Worm (Caenorhabditis elegans) whole organism, young adult: Measurements from ENCODE around the gene arcp-1.

ENCODE experiments used
- B0035.1 ChIP-seq: sonication (generic microtip); optimal IDR thresholded peaks from 2 replicates; lab custom pipeline; 2016; ENCODE audit warnings: missing genetic modification characterization, mild to moderate bottlenecking, missing compliant biosample characterization, missing genotype, missing genetic modification reagents
- D2030.7 ChIP-seq: fragments of 200-800 bp; sonication (Bioruptor generic); IDR thresholded peaks from 2 replicates; pipeline ENCODE4 v1.3.6; 2022; ENCODE audit warnings: missing genetic modification reagents, missing genetic modification characterization, missing compliant biosample characterization
- F39B2.1 ChIP-seq: fragments of 200-800 bp; sonication (Bioruptor generic); IDR thresholded peaks from 2 replicates; pipeline ENCODE4 v1.3.6; 2022; ENCODE audit warnings: missing genetic modification reagents, missing genetic modification characterization, missing compliant biosample characterization
- Y67H2A.10 ChIP-seq: fragments of 200-800 bp; sonication (Bioruptor generic); conservative IDR thresholded peaks from 2 replicates; pipeline ENCODE4 v1.3.6; 2022; ENCODE audit warnings: missing genetic modification reagents, missing genetic modification characterization, missing compliant biosample characterization
- Y95B8A.8 ChIP-seq: fragments of 200-800 bp; sonication (Bioruptor generic); IDR thresholded peaks from 2 replicates; pipeline ENCODE4 v1.3.6; 2022; ENCODE audit warnings: missing genetic modification reagents, missing genetic modification characterization, missing compliant biosample characterization
- ZK185.1 ChIP-seq: sonication (generic microtip); optimal IDR thresholded peaks from 2 replicates; lab custom pipeline; 2016; ENCODE audit warnings: mild to moderate bottlenecking, missing genetic modification characterization, missing compliant biosample characterization; ENCODE audit not compliant: poor library complexity, severe bottlenecking
- ama-1 ChIP-seq, 3 experiments: fragments of 150-350 bp in 1 of 3; sonication (generic microtip) in 2 of 3; optimal IDR thresholded peaks; 2 replicates each; lab custom pipeline; 2014 to 2018; ENCODE audit warnings: missing biosample characterization in 2 of 3, missing genetic modification characterization in 2 of 3, missing genetic modification reagents in 2 of 3
- aptf-3 ChIP-seq: fragments of 200-800 bp; sonication (Bioruptor generic); IDR thresholded peaks from 2 replicates; pipeline ENCODE4 v1.3.6; 2022; ENCODE audit warnings: missing genetic modification characterization, missing compliant biosample characterization
- bed-1 ChIP-seq: fragments of 200-800 bp; sonication (Bioruptor generic); IDR thresholded peaks from 2 replicates; pipeline ENCODE4 v1.3.6; 2022; ENCODE audit warnings: missing genetic modification reagents, missing genetic modification characterization, missing compliant biosample characterization
- bed-2 ChIP-seq: fragments of 200-800 bp; sonication (Bioruptor generic); IDR thresholded peaks from 2 replicates; pipeline ENCODE4 v1.3.6; 2022; ENCODE audit warnings: missing genetic modification reagents, missing genetic modification characterization, missing compliant biosample characterization
- ceh-79 ChIP-seq: sonication (generic microtip); optimal IDR thresholded peaks from 2 replicates; lab custom pipeline; 2017; ENCODE audit warnings: mild to moderate bottlenecking, missing genetic modification characterization, missing compliant biosample characterization
- ceh-91 ChIP-seq: fragments of 200-800 bp; sonication (Bioruptor generic); IDR thresholded peaks from 2 replicates; pipeline ENCODE4 v1.3.6; 2022; ENCODE audit warnings: missing genetic modification reagents, missing genetic modification characterization, missing compliant biosample characterization
- dpl-1 ChIP-seq: fragments of 150-350 bp; optimal IDR thresholded peaks from 2 replicates; lab custom pipeline; 2014; ENCODE audit warnings: missing biosample characterization, missing genetic modification reagents, missing genetic modification characterization
- efl-1 ChIP-seq: fragments of 150-350 bp; optimal IDR thresholded peaks from 2 replicates; lab custom pipeline; 2014; ENCODE audit warnings: missing biosample characterization, missing genetic modification reagents, missing genetic modification characterization
- ekl-4 ChIP-seq: fragments of 200-800 bp; sonication (Bioruptor generic); IDR thresholded peaks from 2 replicates; pipeline ENCODE4 v1.3.6; 2022; ENCODE audit warnings: missing genetic modification reagents, missing genetic modification characterization, missing compliant biosample characterization
- ets-4 ChIP-seq: fragments of 200-800 bp; sonication (Bioruptor generic); optimal IDR thresholded peaks from 2 replicates; lab custom pipeline; 2018; ENCODE audit warnings: mild to moderate bottlenecking, missing genetic modification characterization, missing compliant biosample characterization
- him-1 ChIP-seq: sonication (generic microtip); optimal IDR thresholded peaks from 2 replicates; lab custom pipeline; 2016; ENCODE audit warnings: missing genotype, missing genetic modification reagents, missing genetic modification characterization, missing compliant biosample characterization
- lin-35 ChIP-seq, 3 experiments: fragments of 150-350 bp in 2 of 3; sonication (generic microtip) in 1 of 3; optimal IDR thresholded peaks; 2 replicates each; lab custom pipeline; 2014 to 2018; ENCODE audit warnings: missing biosample characterization in 3 of 3, missing genetic modification characterization in 3 of 3, missing genetic modification reagents in 3 of 3
- lsl-1 ChIP-seq: fragments of 200-800 bp; sonication (Bioruptor generic); optimal IDR thresholded peaks from 2 replicates; lab custom pipeline; 2018; ENCODE audit warnings: mild to moderate bottlenecking, missing genetic modification characterization, moderate library complexity, missing compliant biosample characterization
- madf-6 ChIP-seq: fragments of 200-800 bp; sonication (Bioruptor generic); IDR thresholded peaks from 2 replicates; pipeline ENCODE4 v1.3.6; 2022; ENCODE audit warnings: missing genetic modification reagents, missing genetic modification characterization, missing compliant biosample characterization
- mel-28 ChIP-seq: sonication (generic microtip); optimal IDR thresholded peaks from 2 replicates; lab custom pipeline; 2016; ENCODE audit warnings: borderline replicate concordance, mild to moderate bottlenecking, missing genetic modification characterization, missing compliant biosample characterization
- nhr-90 ChIP-seq: sonication (generic microtip); optimal IDR thresholded peaks from 2 replicates; lab custom pipeline; 2016; ENCODE audit warnings: missing genotype, mild to moderate bottlenecking, missing genetic modification characterization, missing compliant biosample characterization
- pbrm-1 ChIP-seq: fragments of 200-800 bp; sonication (Bioruptor generic); IDR thresholded peaks from 2 replicates; pipeline ENCODE4 v1.3.6; 2022; ENCODE audit warnings: missing genetic modification reagents, missing genetic modification characterization, missing compliant biosample characterization
- rcor-1 ChIP-seq: fragments of 200-800 bp; sonication (Bioruptor generic); IDR thresholded peaks from 2 replicates; pipeline ENCODE4 v1.3.6; 2022; ENCODE audit warnings: missing genetic modification reagents, missing genetic modification characterization, missing compliant biosample characterization
- sdz-38 ChIP-seq: sonication (generic microtip); optimal IDR thresholded peaks from 2 replicates; lab custom pipeline; 2016; ENCODE audit warnings: missing genotype, missing genetic modification characterization, missing compliant biosample characterization
- sea-2 ChIP-seq: fragments of 200-800 bp; sonication (Bioruptor generic); IDR thresholded peaks from 2 replicates; pipeline ENCODE4 v1.3.6; 2022; ENCODE audit warnings: missing genetic modification characterization, missing compliant biosample characterization
- somi-1 ChIP-seq: fragments of 200-800 bp; sonication (Bioruptor generic); optimal IDR thresholded peaks from 2 replicates; lab custom pipeline; 2018; ENCODE audit warnings: mild to moderate bottlenecking, missing genetic modification characterization, missing compliant biosample characterization
- tbp1 ChIP-seq: fragments of 200-800 bp; sonication (Bioruptor generic); optimal IDR thresholded peaks from 2 replicates; lab custom pipeline; 2018; ENCODE audit warnings: mild to moderate bottlenecking, missing genetic modification characterization, missing compliant biosample characterization
- zfh-2 ChIP-seq: fragments of 200-800 bp; sonication (Bioruptor generic); conservative IDR thresholded peaks from 2 replicates; pipeline ENCODE4 v1.3.6; 2022; ENCODE audit warnings: missing genetic modification reagents, missing genetic modification characterization, missing compliant biosample characterization
- zim-3 ChIP-seq: sonication (generic microtip); optimal IDR thresholded peaks from 2 replicates; lab custom pipeline; 2017; ENCODE audit warnings: mild to moderate bottlenecking, missing genetic modification characterization, moderate library complexity, missing compliant biosample characterization
- ztf-18 ChIP-seq: sonication (generic microtip); optimal IDR thresholded peaks from 2 replicates; lab custom pipeline; 2016; ENCODE audit warnings: missing genotype, mild to moderate bottlenecking, missing genetic modification characterization, missing compliant biosample characterization
- ztf-28 ChIP-seq: fragments of 200-800 bp; sonication (Bioruptor generic); IDR thresholded peaks from 2 replicates; pipeline ENCODE4 v1.3.6; 2022; ENCODE audit warnings: missing genetic modification reagents, missing genetic modification characterization, missing compliant biosample characterization
- ztf-3 ChIP-seq: fragments of 200-800 bp; sonication (Bioruptor generic); optimal IDR thresholded peaks from 2 replicates; lab custom pipeline; 2018; ENCODE audit warnings: mild to moderate bottlenecking, missing genetic modification characterization, missing compliant biosample characterization
- ztf-6 ChIP-seq: fragments of 200-800 bp; sonication (Bioruptor generic); IDR thresholded peaks from 2 replicates; pipeline ENCODE4 v1.3.6; 2022; ENCODE audit warnings: missing genetic modification reagents, missing genetic modification characterization, missing compliant biosample characterization

Gene arcp-1

DNA sequence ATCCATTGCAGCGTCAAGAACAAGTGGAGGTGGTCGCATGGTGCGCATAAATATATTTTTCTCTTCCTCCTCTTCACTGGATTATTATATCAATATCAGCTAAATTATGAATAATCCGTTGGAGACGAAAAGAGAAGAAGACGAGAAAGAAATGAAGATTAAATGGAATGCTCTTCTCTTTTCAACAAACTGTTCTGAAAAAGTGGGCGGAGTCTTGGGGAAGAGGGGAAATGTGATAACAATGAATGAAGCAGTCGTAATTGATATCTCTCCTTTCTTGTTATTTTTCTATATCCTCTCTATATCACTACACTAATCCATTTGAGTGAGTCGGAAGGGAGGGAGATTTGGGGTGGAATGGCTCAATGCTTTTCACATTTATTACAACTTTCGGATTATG lies at the start of gene arcp-1:
Gene arcp-1 (minus strand): TSS at position 101 of the 400 bp plus-strand sequence.
- TF ChIP-seq ztf-18 (tag; lab: Kevin White, UChicago): no peak
- no peak for TF ChIP-seq bed-1 (GFP tag; lab: Robert Waterston, UW)
- no peak for TF ChIP-seq rcor-1 (GFP tag; lab: Robert Waterston, UW)
- TF ChIP-seq Y67H2A.10 (GFP tag; lab: Robert Waterston, UW): no peak
- no peak for TF ChIP-seq nhr-90 (tag; lab: Kevin White, UChicago)
- TF ChIP-seq zim-3 (tag; lab: Kevin White, UChicago): no peak
- TF ChIP-seq him-1: no peak

DNA sequence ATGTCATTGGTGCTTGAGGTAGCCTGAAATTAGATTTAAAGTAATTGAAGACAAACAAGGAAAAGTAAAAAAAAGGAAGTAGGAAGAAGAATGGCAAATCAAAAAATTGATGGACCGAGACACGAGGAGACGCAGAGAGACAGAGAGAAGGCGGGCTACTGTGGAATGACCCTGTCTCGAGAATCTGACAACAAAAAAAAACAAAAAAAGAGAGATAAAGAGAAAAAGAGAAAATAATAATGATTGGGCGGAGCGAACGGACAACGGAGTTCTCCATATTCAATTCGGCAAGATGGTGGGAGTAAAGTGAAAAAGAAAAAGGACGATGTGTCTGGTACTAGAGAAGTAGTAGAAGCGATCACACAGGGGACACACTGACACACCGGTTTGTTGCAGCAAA lies 49.8 kb upstream of the arcp-1 start, which contains the start of gene toh-1:
Gene toh-1 (minus strand): TSS at position 23 of the 400 bp plus-strand sequence.
- TF ChIP-seq ekl-4 (GFP tag; lab: Robert Waterston, UW) (no peak), ztf-6 (GFP tag; lab: Robert Waterston, UW) (no peak), sdz-38 (no peak), mel-28 (tag; lab: Kevin White, UChicago) (no peak), Y95B8A.8 (GFP tag; lab: Robert Waterston, UW) (no peak), bed-2 (GFP tag; lab: Robert Waterston, UW) (no peak), zfh-2 (GFP tag; lab: Robert Waterston, UW) (no peak), aptf-3 (no peak), sea-2 (GFP tag; lab: Robert Waterston, UW) (no peak), ceh-91 (no peak)
- TF ChIP-seq, all 124 proteins: peak for 0

DNA sequence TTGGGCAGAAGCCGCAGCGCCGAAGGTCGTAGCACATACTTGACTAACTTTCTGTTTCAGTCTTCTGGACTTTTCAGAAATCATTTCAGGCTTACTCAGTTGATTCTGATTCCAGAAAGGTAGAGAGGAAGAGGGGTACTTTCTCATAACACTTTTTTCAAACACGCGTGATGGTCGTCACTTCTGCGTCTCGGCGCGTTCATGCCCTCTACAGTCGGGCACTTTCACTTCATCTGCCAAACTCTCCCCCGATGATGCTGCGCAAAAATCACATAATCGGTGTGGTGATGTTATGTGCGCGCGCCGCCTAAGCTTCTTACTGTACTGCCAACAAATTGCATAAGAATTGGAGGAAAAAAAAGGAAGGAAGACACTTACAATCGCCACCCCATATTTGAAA lies 48.4 kb upstream of the arcp-1 start:
- TF ChIP-seq Y67H2A.10 (GFP tag; lab: Robert Waterston, UW): no peak
- TF ChIP-seq ama-1 (optimal IDR thresholded peaks at IDR 0.05; lab: Kevin White, UChicago): no peak
- TF ChIP-seq ama-1 (GFP tag; optimal IDR thresholded peaks at IDR 0.05; lab: Kevin White, UChicago): no peak
- TF ChIP-seq F39B2.1: no peak
- no peak for TF ChIP-seq efl-1 (GFP tag; lab: Kevin White, UChicago)
- TF ChIP-seq, all 124 proteins: peak for 0

DNA sequence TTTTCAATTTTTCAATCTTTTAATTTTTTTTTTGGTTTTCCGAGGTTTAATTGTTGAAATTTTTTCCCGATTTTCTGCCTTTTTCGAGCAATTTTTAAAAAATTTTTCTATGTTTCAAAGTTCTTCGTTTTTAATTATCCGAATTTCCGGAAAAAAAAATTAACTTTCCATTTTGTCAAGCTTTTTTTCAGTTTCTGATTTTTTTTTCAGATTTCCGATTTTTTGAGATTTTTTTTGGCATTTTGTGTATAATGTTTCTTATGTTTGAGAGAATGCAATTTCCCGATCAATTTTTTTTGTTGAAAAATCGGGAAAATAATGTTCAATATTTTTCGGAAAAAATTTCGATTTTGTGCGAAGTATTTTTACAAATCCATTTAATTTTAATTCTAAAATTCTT lies 47.7 kb upstream of the arcp-1 start:
- TF ChIP-seq B0035.1 (tag; lab: Kevin White, UChicago) (no peak), dpl-1 (GFP tag; lab: Kevin White, UChicago) (no peak), lin-35 (GFP tag; optimal IDR thresholded peaks at IDR 0.05; lab: Kevin White, UChicago) (no peak), lsl-1 (GFP tag; lab: Kevin White, UChicago) (no peak), ceh-79 (tag; lab: Kevin White, UChicago) (no peak), somi-1 (no peak), D2030.7 (GFP tag; lab: Robert Waterston, UW) (no peak), madf-6 (GFP tag; lab: Robert Waterston, UW) (no peak), ZK185.1 (tag; lab: Kevin White, UChicago) (no peak), pbrm-1 (GFP tag; lab: Robert Waterston, UW) (no peak), tbp1 (GFP tag; lab: Kevin White, UChicago) (no peak), ztf-28 (GFP tag; lab: Robert Waterston, UW) (no peak), ztf-3 (no peak), ekl-4 (GFP tag; lab: Robert Waterston, UW) (no peak), ets-4 (GFP tag; lab: Kevin White, UChicago) (no peak), ztf-6 (GFP tag; lab: Robert Waterston, UW) (no peak)
